Worm (Caenorhabditis elegans) whole organism, young adult: Measurements from ENCODE around the gene vha-3.

Source experiments
- F52B5.7 ChIP-seq: sonication (generic microtip); optimal IDR thresholded peaks from 2 replicates; lab custom pipeline; 2016; ENCODE audit warnings: mild to moderate bottlenecking, missing genetic modification characterization, missing compliant biosample characterization
- ama-1 ChIP-seq, 3 experiments: fragments of 150-350 bp in 1 of 3; sonication (generic microtip) in 2 of 3; optimal IDR thresholded peaks; 2 replicates each; lab custom pipeline; 2014 to 2018; ENCODE audit warnings: missing biosample characterization in 2 of 3, missing genetic modification characterization in 2 of 3, missing genetic modification reagents in 2 of 3
- athp-1 ChIP-seq: sonication (generic microtip); optimal IDR thresholded peaks from 2 replicates; lab custom pipeline; 2017; ENCODE audit warnings: mild to moderate bottlenecking, missing genetic modification characterization, missing compliant biosample characterization
- bed-1 ChIP-seq: fragments of 200-800 bp; sonication (Bioruptor generic); IDR thresholded peaks from 2 replicates; pipeline ENCODE4 v1.3.6; 2022; ENCODE audit warnings: missing genetic modification reagents, missing genetic modification characterization, missing compliant biosample characterization
- egrh-3 ChIP-seq: fragments of 200-800 bp; sonication (Bioruptor generic); IDR thresholded peaks from 2 replicates; pipeline ENCODE4 v1.3.6; 2022; ENCODE audit warnings: missing genetic modification reagents, missing genetic modification characterization, missing compliant biosample characterization
- him-1 ChIP-seq: sonication (generic microtip); optimal IDR thresholded peaks from 2 replicates; lab custom pipeline; 2016; ENCODE audit warnings: missing genotype, missing genetic modification reagents, missing genetic modification characterization, missing compliant biosample characterization
- mel-28 ChIP-seq: sonication (generic microtip); optimal IDR thresholded peaks from 2 replicates; lab custom pipeline; 2016; ENCODE audit warnings: borderline replicate concordance, mild to moderate bottlenecking, missing genetic modification characterization, missing compliant biosample characterization
- tbx-9 ChIP-seq: sonication (generic microtip); optimal IDR thresholded peaks from 2 replicates; lab custom pipeline; 2016; ENCODE audit warnings: borderline replicate concordance, missing genetic modification characterization, inconsistent platforms, missing compliant biosample characterization
- xnd-1 ChIP-seq: sonication (generic microtip); optimal IDR thresholded peaks from 2 replicates; lab custom pipeline; 2016; ENCODE audit warnings: missing genotype, missing genetic modification reagents, missing genetic modification characterization, missing compliant biosample characterization

DNA sequence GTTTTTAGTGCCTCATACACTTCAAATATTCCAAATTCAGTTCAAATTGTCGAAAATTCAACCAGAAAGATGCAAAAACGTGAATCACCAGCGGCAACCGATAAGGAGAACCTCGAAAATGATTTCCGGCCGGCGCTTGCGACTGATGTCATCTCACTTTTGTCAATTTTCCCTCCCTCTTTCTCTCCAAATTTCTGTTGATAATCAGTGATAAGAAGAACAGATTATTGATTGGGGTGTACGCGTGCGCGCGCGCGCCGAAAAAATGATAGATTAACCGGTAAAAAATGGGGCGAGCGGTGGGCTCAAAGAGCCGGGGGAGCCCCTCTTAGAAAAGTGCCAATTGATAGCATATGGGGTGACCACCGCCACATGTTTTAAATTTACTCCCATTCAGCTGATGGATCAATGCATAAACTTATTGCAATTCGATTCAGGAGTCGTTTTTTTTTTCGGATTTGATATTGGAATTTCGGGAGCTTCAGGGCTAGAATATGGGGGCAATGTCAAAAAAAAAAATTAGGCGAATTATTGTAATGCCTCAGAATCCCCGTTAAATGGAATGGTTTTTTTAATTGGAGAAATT is 31.2 kb downstream of the vha-3 start:
- TF ChIP-seq F52B5.7 (tag; lab: Kevin White, UChicago) (no peak), him-1 (no peak), tbx-9 (tag; lab: Kevin White, UChicago) (no peak), ama-1 (optimal IDR thresholded peaks at IDR 0.05; lab: Kevin White, UChicago) (no peak), ama-1 (GFP tag; optimal IDR thresholded peaks at IDR 0.05; lab: Kevin White, UChicago) (no peak), athp-1 (no peak), egrh-3 (GFP tag; lab: Robert Waterston, UW) (no peak), mel-28 (tag; lab: Kevin White, UChicago) (no peak), bed-1 (GFP tag; lab: Robert Waterston, UW) (no peak), xnd-1 (tag; lab: Kevin White, UChicago) (no peak)
